Worm (Caenorhabditis elegans) whole organism, L2 larva: ENCODE data around the gene R08E5.1.

Source experiments
- F13H6.1 ChIP-seq: sonication (generic microtip); optimal IDR thresholded peaks from 2 replicates; lab custom pipeline; 2016; ENCODE audit warnings: missing genetic modification characterization, missing compliant biosample characterization
- ZK546.5 ChIP-seq: sonication (generic microtip); optimal IDR thresholded peaks from 2 replicates; lab custom pipeline; 2017; ENCODE audit warnings: missing biosample characterization, missing genetic modification characterization
- aly-2 ChIP-seq: fragments of 150-350 bp; optimal IDR thresholded peaks from 2 replicates; lab custom pipeline; 2014; ENCODE audit warnings: missing biosample characterization, missing genetic modification characterization
- ama-1 ChIP-seq: fragments of 150-350 bp; optimal IDR thresholded peaks from 2 replicates; lab custom pipeline; 2018; ENCODE audit warnings: inconsistent platforms
- blmp-1 ChIP-seq: sonication (generic microtip); optimal IDR thresholded peaks from 2 replicates; lab custom pipeline; 2017; ENCODE audit warnings: missing genetic modification characterization, mild to moderate bottlenecking, missing compliant biosample characterization, antibody characterized with exemption, moderate library complexity; ENCODE audit not compliant: insufficient read depth
- ceh-82 ChIP-seq: fragments of 150-350 bp; optimal IDR thresholded peaks from 2 replicates; lab custom pipeline; 2014; ENCODE audit warnings: missing biosample characterization, missing genetic modification characterization
- fos-1 ChIP-seq: fragments of 150-350 bp; optimal IDR thresholded peaks from 2 replicates; lab custom pipeline; 2014; ENCODE audit warnings: missing biosample characterization, missing genetic modification characterization
- lsy-2 ChIP-seq, 2 experiments: fragments of 150-350 bp in 1 of 2; sonication (generic microtip) in 1 of 2; optimal IDR thresholded peaks; 2 replicates each; lab custom pipeline; 2014 to 2017; ENCODE audit warnings: missing biosample characterization in 2 of 2, missing genetic modification characterization in 2 of 2
- mdl-1 ChIP-seq, 2 experiments: fragments of 150-350 bp in 1 of 2; sonication (generic microtip) in 1 of 2; optimal IDR thresholded peaks; 2 replicates each; lab custom pipeline; 2017; ENCODE audit warnings: missing biosample characterization in 2 of 2, missing genetic modification characterization in 2 of 2
- skn-1 ChIP-seq: sonication (generic microtip); optimal IDR thresholded peaks from 2 replicates; lab custom pipeline; 2017; ENCODE audit warnings: missing biosample characterization, missing genetic modification characterization
- unc-39 ChIP-seq: fragments of 150-350 bp; optimal IDR thresholded peaks from 2 replicates; lab custom pipeline; 2014; ENCODE audit warnings: missing biosample characterization, missing genetic modification characterization
- unc-62 ChIP-seq: fragments of 150-350 bp; optimal IDR thresholded peaks from 2 replicates; lab custom pipeline; 2014; ENCODE audit warnings: missing biosample characterization, missing genetic modification reagents, missing genetic modification characterization
- zag-1 ChIP-seq: fragments of 150-350 bp; optimal IDR thresholded peaks from 2 replicates; lab custom pipeline; 2014; ENCODE audit warnings: missing biosample characterization, missing genetic modification characterization
- ztf-11 ChIP-seq: sonication (generic microtip); optimal IDR thresholded peaks from 2 replicates; lab custom pipeline; 2017; ENCODE audit warnings: missing biosample characterization, missing genetic modification characterization

DNA sequence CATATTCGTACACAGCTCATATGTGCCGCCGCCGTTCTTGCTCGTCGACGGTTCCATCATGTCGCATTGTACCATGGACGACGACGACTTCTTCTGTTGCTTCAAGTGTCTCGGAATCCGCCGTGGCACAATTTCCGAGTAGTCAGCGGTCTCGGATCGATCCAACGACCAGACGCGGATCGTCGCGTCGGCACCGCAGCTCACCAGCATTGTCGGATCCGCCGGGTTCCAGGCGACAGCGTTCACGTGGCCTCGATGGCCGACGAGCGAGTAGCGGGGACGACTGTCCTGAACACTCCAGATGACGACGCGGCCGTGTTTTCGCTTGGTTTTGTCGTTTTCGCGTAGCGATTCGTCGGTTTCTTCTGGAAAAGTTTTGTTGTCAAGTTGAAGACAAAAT, 21.0 kb downstream of the R08E5.1 start:
- TF ChIP-seq F13H6.1 (tag; lab: Kevin White, UChicago): no peak
- no peak for TF ChIP-seq skn-1 (tag; lab: Kevin White, UChicago)
- TF ChIP-seq ZK546.5 (tag; lab: Kevin White, UChicago): no peak
- no peak for TF ChIP-seq ztf-11 (tag; lab: Kevin White, UChicago)
- no peak for TF ChIP-seq fos-1 (tag; lab: Kevin White, UChicago)
- no peak for TF ChIP-seq ama-1
- TF ChIP-seq zag-1: no peak
- no peak for TF ChIP-seq unc-62 (GFP tag; lab: Kevin White, UChicago)
- TF ChIP-seq blmp-1 (tag; lab: Kevin White, UChicago): no peak
- no peak for TF ChIP-seq lsy-2 (tag; optimal IDR thresholded peaks at IDR 0.05; lab: Kevin White, UChicago)
- TF ChIP-seq unc-39: no peak
- no peak for TF ChIP-seq aly-2
- no peak for TF ChIP-seq ceh-82
- no peak for TF ChIP-seq mdl-1 (tag; optimal IDR thresholded peaks at IDR 0.05; lab: Kevin White, UChicago)
